Fruit fly (Drosophila melanogaster): Measurements from ENCODE around the gene rtet.

Gene rtet

DNA sequence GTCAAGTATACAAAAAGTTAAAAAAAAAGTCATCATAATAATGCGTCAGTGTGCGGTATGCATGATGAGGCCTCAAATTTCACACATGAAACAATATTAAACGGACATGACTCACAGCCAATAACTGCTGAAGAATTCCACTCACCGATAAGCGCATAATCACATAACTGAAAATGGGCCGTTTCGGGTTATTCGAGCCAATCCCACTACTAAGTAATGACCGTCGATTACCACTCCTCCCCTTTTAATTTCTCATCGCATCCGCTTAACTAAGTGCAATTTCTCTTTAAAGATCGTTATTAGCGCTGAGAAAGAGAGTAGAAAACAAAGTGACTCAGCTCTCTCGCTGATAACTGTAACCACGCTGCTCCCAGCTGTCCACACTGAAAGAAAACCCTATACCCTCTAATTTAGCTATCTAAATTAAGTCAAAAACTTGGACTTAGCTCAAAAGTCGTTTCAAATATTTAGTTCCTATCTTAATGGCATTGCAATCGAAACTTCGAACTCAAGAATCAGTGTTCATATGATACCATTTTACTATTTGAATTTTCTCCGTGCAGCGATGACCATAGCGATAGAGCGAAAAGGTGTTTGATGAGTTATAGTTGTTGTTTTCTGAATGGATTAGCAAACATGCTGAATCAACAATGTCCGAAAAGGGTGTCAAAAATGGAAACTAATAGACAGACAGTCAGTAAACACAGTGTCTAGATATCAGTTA lies 4.7 kb downstream of the rtet start (continued):
- TF ChIP-seq CG10267 (tag; optimal IDR thresholded peaks at IDR 0.05) (peak; percentile 57), salm (tag; optimal IDR thresholded peaks at IDR 0.05) (peak; percentile 78), hth (optimal IDR thresholded peaks at IDR 0.05) (no peak), Ets97D (GFP tag; optimal IDR thresholded peaks at IDR 0.05) (peak; percentile 68), CG31224 (GFP tag; IDR thresholded peaks at IDR 0.05) (peak; percentile 75), exex (tag; optimal IDR thresholded peaks at IDR 0.05) (peak; percentile 78), ham (GFP tag; IDR thresholded peaks at IDR 0.05) (peak; percentile 56; the same call in 1 of the 2 replicates), so (GFP tag; IDR thresholded peaks at IDR 0.05) (peak; percentile 83), CG3995 (GFP tag; optimal IDR thresholded peaks at IDR 0.05) (peak; percentile 39), crc (GFP tag; optimal IDR thresholded peaks at IDR 0.05) (peak; percentile 83), Trl (optimal IDR thresholded peaks at IDR 0.05) (peak in 1 of 2 experiments; percentile 39), Trl (GFP tag; optimal IDR thresholded peaks at IDR 0.05) (peak; percentile 88), CG11247 (GFP tag; IDR thresholded peaks at IDR 0.05) (peak; percentile 81), CG12391 (tag; optimal IDR thresholded peaks at IDR 0.05) (peak; percentile 91), fd64A (GFP tag; optimal IDR thresholded peaks at IDR 0.05) (peak; percentile 88), CG10654 (GFP tag; optimal IDR thresholded peaks at IDR 0.05) (peak; percentile 59), CG17361 (GFP tag; IDR thresholded peaks at IDR 0.05) (peak; percentile 88), CG7963 (GFP tag; IDR thresholded peaks at IDR 0.05; ENCODE audit: partially characterized antibody) (no peak), scrt (GFP tag; optimal IDR thresholded peaks at IDR 0.05) (peak; percentile 84), HHEX (GFP tag; optimal IDR thresholded peaks at IDR 0.05) (peak; percentile 59), gcm2 (GFP tag; optimal IDR thresholded peaks at IDR 0.05) (peak; percentile 75), fu2 (GFP tag; optimal IDR thresholded peaks at IDR 0.05) (peak; percentile 86), CG1792 (GFP tag; optimal IDR thresholded peaks at IDR 0.05) (peak; percentile 91), stc (GFP tag; IDR thresholded peaks at IDR 0.05) (peak; percentile 91), prd (optimal IDR thresholded peaks at IDR 0.05) (no peak), prd (GFP tag; IDR thresholded peaks at IDR 0.05) (peak; percentile 90), Asciz (GFP tag; optimal IDR thresholded peaks at IDR 0.05) (peak; percentile 81), CG10209 (GFP tag; optimal IDR thresholded peaks at IDR 0.05) (peak; percentile 88), croc (GFP tag; conservative IDR thresholded peaks at IDR 0.05) (peak; percentile 78), org-1 (GFP tag; optimal IDR thresholded peaks at IDR 0.05) (peak; percentile 89), CG18262 (tag; optimal IDR thresholded peaks at IDR 0.05) (peak; percentile 89), ash1 (GFP tag; optimal IDR thresholded peaks at IDR 0.05) (peak; percentile 41), fd102C (GFP tag; optimal IDR thresholded peaks at IDR 0.05) (peak; percentile 78), CG12104 (GFP tag; optimal IDR thresholded peaks at IDR 0.05) (peak; percentile 60), gro (GFP tag; optimal IDR thresholded peaks at IDR 0.05) (peak; percentile 94), CG34224 (GFP tag; IDR thresholded peaks at IDR 0.05; ENCODE audit: partially characterized antibody) (no peak), CG31365 (tag; optimal IDR thresholded peaks at IDR 0.05) (peak; percentile 81), Stat92E (GFP tag; optimal IDR thresholded peaks at IDR 0.05) (no peak), Eip74EF (GFP tag; optimal IDR thresholded peaks at IDR 0.05) (peak in 1 of 2 experiments; percentile 92), sens-2 (GFP tag; IDR thresholded peaks at IDR 0.05) (peak; percentile 73), CG10462 (GFP tag; optimal IDR thresholded peaks at IDR 0.05) (peak; percentile 74), Usf (GFP tag; optimal IDR thresholded peaks at IDR 0.05) (peak; percentile 44), sim (GFP tag; IDR thresholded peaks at IDR 0.05) (peak; percentile 65; the same call in 1 of the 2 replicates), slbo (GFP tag; IDR thresholded peaks at IDR 0.05) (peak; percentile 92), CG14667 (GFP tag; IDR thresholded peaks at IDR 0.05) (peak; percentile 73), onecut (GFP tag; IDR thresholded peaks at IDR 0.05) (peak; percentile 74), Chrac-16 (GFP tag; optimal IDR thresholded peaks at IDR 0.05) (peak; percentile 80), CG7786 (GFP tag; optimal IDR thresholded peaks at IDR 0.05) (peak; percentile 91), sug (tag; optimal IDR thresholded peaks at IDR 0.05) (peak; percentile 61), bab2 (GFP tag; optimal IDR thresholded peaks at IDR 0.05) (peak; percentile 93)
